Worm (Caenorhabditis elegans) whole organism, L2 larva: Measurements from ENCODE around the gene twk-35.

Experiments used
- R02D3.7 ChIP-seq: fragments of 150-350 bp; optimal IDR thresholded peaks from 2 replicates; lab custom pipeline; 2014; ENCODE audit warnings: missing biosample characterization, missing genetic modification characterization
- ama-1 ChIP-seq: fragments of 150-350 bp; optimal IDR thresholded peaks from 2 replicates; lab custom pipeline; 2018; ENCODE audit warnings: inconsistent platforms
- blmp-1 ChIP-seq: sonication (generic microtip); optimal IDR thresholded peaks from 2 replicates; lab custom pipeline; 2017; ENCODE audit warnings: missing genetic modification characterization, mild to moderate bottlenecking, missing compliant biosample characterization, antibody characterized with exemption, moderate library complexity; ENCODE audit not compliant: insufficient read depth
- ceh-82 ChIP-seq: fragments of 150-350 bp; optimal IDR thresholded peaks from 2 replicates; lab custom pipeline; 2014; ENCODE audit warnings: missing biosample characterization, missing genetic modification characterization
- egl-27 ChIP-seq: sonication (generic microtip); optimal IDR thresholded peaks from 3 replicates; lab custom pipeline; 2017; ENCODE audit warnings: missing biosample characterization, missing genetic modification reagents, missing genetic modification characterization
- lin-13 ChIP-seq: fragments of 150-350 bp; optimal IDR thresholded peaks from 2 replicates; lab custom pipeline; 2014; ENCODE audit warnings: missing biosample characterization, missing genetic modification reagents, missing genetic modification characterization
- lsy-2 ChIP-seq, 2 experiments: fragments of 150-350 bp in 1 of 2; sonication (generic microtip) in 1 of 2; optimal IDR thresholded peaks; 2 replicates each; lab custom pipeline; 2014 to 2017; ENCODE audit warnings: missing biosample characterization in 2 of 2, missing genetic modification characterization in 2 of 2
- nhr-12 ChIP-seq: fragments of 150-350 bp; optimal IDR thresholded peaks from 2 replicates; lab custom pipeline; 2014; ENCODE audit warnings: missing biosample characterization, missing genetic modification characterization
- nhr-21 ChIP-seq: fragments of 150-350 bp; optimal IDR thresholded peaks from 2 replicates; lab custom pipeline; 2014; ENCODE audit warnings: missing biosample characterization, missing genetic modification characterization
- nhr-237 ChIP-seq: fragments of 150-350 bp; optimal IDR thresholded peaks from 2 replicates; lab custom pipeline; 2014; ENCODE audit warnings: missing biosample characterization, missing genetic modification characterization
- nhr-77 ChIP-seq: fragments of 150-350 bp; optimal IDR thresholded peaks from 2 replicates; lab custom pipeline; 2014; ENCODE audit warnings: missing biosample characterization, missing genetic modification characterization
- skn-1 ChIP-seq: sonication (generic microtip); optimal IDR thresholded peaks from 2 replicates; lab custom pipeline; 2017; ENCODE audit warnings: missing biosample characterization, missing genetic modification characterization
- ztf-1 ChIP-seq: fragments of 200-800 bp; sonication (Bioruptor generic); conservative IDR thresholded peaks from 2 replicates; pipeline ENCODE4 v1.3.6; 2022; ENCODE audit warnings: missing genetic modification characterization, missing compliant biosample characterization
- ztf-11 ChIP-seq: sonication (generic microtip); optimal IDR thresholded peaks from 2 replicates; lab custom pipeline; 2017; ENCODE audit warnings: missing biosample characterization, missing genetic modification characterization

- TF ChIP-seq lin-13 (peak; percentile 36), nhr-21 (tag; lab: Kevin White, UChicago) (no peak), lsy-2 (tag; optimal IDR thresholded peaks at IDR 0.05; lab: Kevin White, UChicago) (peak; percentile 30 to 68), nhr-237 (tag; lab: Kevin White, UChicago) (no peak), R02D3.7 (tag; lab: Kevin White, UChicago) (no peak), ama-1 (lab: Kevin White, UChicago) (no peak), egl-27 (tag; lab: Kevin White, UChicago) (peak; percentile 44), ceh-82 (no peak), skn-1 (tag; lab: Kevin White, UChicago) (no peak), nhr-77 (tag; lab: Kevin White, UChicago) (no peak), blmp-1 (tag; lab: Kevin White, UChicago) (no peak), ztf-11 (no peak), ztf-1 (GFP tag; lab: Robert Waterston, UW) (no peak), nhr-12 (tag; lab: Kevin White, UChicago) (no peak)
Observed at ce11 chrV:20879069-20879667, 16.4 kb downstream of the twk-35 start, which contains the start of gene unc-80.
